Worm (Caenorhabditis elegans) whole organism, mixed stage, embryonic: ENCODE data around the gene Y39E4A.1.
A peak's percentile ranks its signal among the peaks of the same experiment; 100 is the strongest.

Source experiments
- bed-3 ChIP-seq: fragments of 200-800 bp; sonication (Bioruptor generic); optimal IDR thresholded peaks from 3 replicates; lab custom pipeline; 2018; ENCODE audit warnings: mild to moderate bottlenecking, missing genetic modification characterization, moderate library complexity, missing compliant biosample characterization
- blmp-1 ChIP-seq: fragments of 150-350 bp; optimal IDR thresholded peaks from 2 replicates; lab custom pipeline; 2014; ENCODE audit warnings: missing biosample characterization, missing genetic modification characterization
- ceh-39 ChIP-seq: fragments of 150-350 bp; optimal IDR thresholded peaks from 2 replicates; lab custom pipeline; 2014; ENCODE audit warnings: missing biosample characterization, missing genetic modification characterization
- ceh-43 ChIP-seq: fragments of 200-800 bp; sonication (Bioruptor generic); optimal IDR thresholded peaks from 2 replicates; lab custom pipeline; 2018; ENCODE audit warnings: mild to moderate bottlenecking, missing genetic modification characterization, moderate library complexity, missing compliant biosample characterization
- ceh-83 ChIP-seq: fragments of 200-800 bp; sonication (Bioruptor generic); optimal IDR thresholded peaks from 2 replicates; lab custom pipeline; 2018; ENCODE audit warnings: mild to moderate bottlenecking, missing genetic modification characterization, missing compliant biosample characterization
- ces-1 ChIP-seq: fragments of 150-350 bp; optimal IDR thresholded peaks from 2 replicates; lab custom pipeline; 2014; ENCODE audit warnings: missing biosample characterization, missing genetic modification reagents, missing genetic modification characterization
- drap-1 ChIP-seq: fragments of 200-800 bp; sonication (Bioruptor generic); optimal IDR thresholded peaks from 3 replicates; lab custom pipeline; 2018; ENCODE audit warnings: mild to moderate bottlenecking, missing genetic modification characterization, missing compliant biosample characterization
- elt-1 ChIP-seq: sonication (generic microtip); optimal IDR thresholded peaks from 2 replicates; lab custom pipeline; 2017; ENCODE audit warnings: missing genetic modification characterization, mild to moderate bottlenecking, missing compliant biosample characterization, antibody characterized with exemption, moderate library complexity, borderline replicate concordance; ENCODE audit not compliant: insufficient read depth
- elt-3 ChIP-seq: fragments of 150-350 bp; optimal IDR thresholded peaks from 2 replicates; lab custom pipeline; 2014; ENCODE audit warnings: missing biosample characterization, missing genetic modification characterization
- flh-1 ChIP-seq: fragments of 200-800 bp; sonication (Bioruptor generic); optimal IDR thresholded peaks from 2 replicates; lab custom pipeline; 2018; ENCODE audit warnings: mild to moderate bottlenecking, missing genetic modification characterization, moderate library complexity, missing compliant biosample characterization
- ham-2 ChIP-seq: fragments of 200-800 bp; sonication (Bioruptor generic); optimal IDR thresholded peaks from 2 replicates; lab custom pipeline; 2018; ENCODE audit warnings: mild to moderate bottlenecking, missing genetic modification characterization, missing compliant biosample characterization
- hlh-1 ChIP-seq: fragments of 150-350 bp; optimal IDR thresholded peaks from 2 replicates; lab custom pipeline; 2014; ENCODE audit warnings: missing biosample characterization, missing genetic modification reagents, missing genetic modification characterization
- lin-13 ChIP-seq: fragments of 150-350 bp; optimal IDR thresholded peaks from 2 replicates; lab custom pipeline; 2014; ENCODE audit warnings: missing biosample characterization, missing genetic modification characterization
- lin-32 ChIP-seq: fragments of 200-800 bp; sonication (Bioruptor generic); optimal IDR thresholded peaks from 2 replicates; lab custom pipeline; 2018; ENCODE audit warnings: mild to moderate bottlenecking, missing genetic modification characterization, missing compliant biosample characterization
- lsy-2 ChIP-seq: fragments of 150-350 bp; optimal IDR thresholded peaks from 2 replicates; lab custom pipeline; 2014; ENCODE audit warnings: missing biosample characterization, missing genetic modification characterization
- mep-1 ChIP-seq: fragments of 150-350 bp; optimal IDR thresholded peaks from 2 replicates; lab custom pipeline; 2017; ENCODE audit warnings: missing biosample characterization, missing genetic modification reagents, missing genetic modification characterization, inconsistent platforms
- mls-2 ChIP-seq: sonication (generic microtip); optimal IDR thresholded peaks from 2 replicates; lab custom pipeline; 2016; ENCODE audit warnings: mild to moderate bottlenecking, missing genetic modification characterization, moderate library complexity, missing compliant biosample characterization
- nhr-12 ChIP-seq: fragments of 150-350 bp; optimal IDR thresholded peaks from 2 replicates; lab custom pipeline; 2014; ENCODE audit warnings: missing biosample characterization, missing genetic modification characterization
- nhr-237 ChIP-seq: fragments of 150-350 bp; optimal IDR thresholded peaks from 2 replicates; lab custom pipeline; 2014; ENCODE audit warnings: missing biosample characterization, missing genetic modification characterization
- nhr-28 ChIP-seq: fragments of 150-350 bp; optimal IDR thresholded peaks from 2 replicates; lab custom pipeline; 2014; ENCODE audit warnings: missing biosample characterization, missing genetic modification characterization
- nhr-76 ChIP-seq: sonication (generic microtip); optimal IDR thresholded peaks from 2 replicates; lab custom pipeline; 2017; ENCODE audit warnings: missing biosample characterization, missing genetic modification characterization
- pha-4 ChIP-seq: fragments of 150-350 bp; optimal IDR thresholded peaks from 2 replicates; lab custom pipeline; 2018; ENCODE audit warnings: missing biosample characterization, missing genetic modification reagents, missing genetic modification characterization
- sem-2 ChIP-seq: fragments of 200-800 bp; sonication (Bioruptor generic); optimal IDR thresholded peaks from 2 replicates; lab custom pipeline; 2018; ENCODE audit warnings: mild to moderate bottlenecking, missing genetic modification characterization, missing compliant biosample characterization
- snpc-4 ChIP-seq: fragments of 150-350 bp; optimal IDR thresholded peaks from 2 replicates; lab custom pipeline; 2014; ENCODE audit warnings: missing biosample characterization, missing genetic modification characterization
- sptf-1 ChIP-seq: sonication (generic microtip); optimal IDR thresholded peaks from 2 replicates; lab custom pipeline; 2017; ENCODE audit warnings: mild to moderate bottlenecking, missing genetic modification characterization, moderate library complexity, missing compliant biosample characterization
- tbx-8 ChIP-seq: fragments of 200-800 bp; sonication (Bioruptor generic); optimal IDR thresholded peaks from 2 replicates; lab custom pipeline; 2018; ENCODE audit warnings: mild to moderate bottlenecking, missing genetic modification characterization, moderate library complexity, missing compliant biosample characterization
- unc-120 ChIP-seq: sonication (generic microtip); optimal IDR thresholded peaks from 2 replicates; lab custom pipeline; 2017; ENCODE audit warnings: missing genetic modification characterization, missing compliant biosample characterization; ENCODE audit not compliant: poor library complexity, severe bottlenecking
- unc-39 ChIP-seq: fragments of 150-350 bp; optimal IDR thresholded peaks from 2 replicates; lab custom pipeline; 2014; ENCODE audit warnings: missing biosample characterization, missing genetic modification characterization

Y39E4A.1 gene

DNA sequence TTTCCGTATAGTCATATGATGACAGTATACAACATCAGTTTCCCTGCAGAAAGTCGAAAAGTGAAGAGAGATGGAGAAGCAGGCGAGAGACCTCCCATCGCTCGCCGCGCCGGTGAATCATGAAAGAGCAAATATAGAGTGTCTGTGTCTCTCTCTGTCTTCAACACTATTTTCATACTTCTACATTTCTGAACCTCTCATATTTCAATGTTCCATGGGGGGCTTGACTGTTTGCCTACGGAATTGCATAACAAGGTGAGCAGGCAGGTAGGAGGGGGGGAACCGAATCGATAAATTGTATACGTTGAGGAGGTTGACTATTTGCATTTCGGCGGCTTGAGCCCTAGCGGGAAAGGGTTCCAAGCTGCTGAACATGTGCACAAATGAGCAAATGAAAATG, 31.3 kb upstream of the Y39E4A.1 start:
- no peak for TF ChIP-seq flh-1 (GFP tag; lab: Kevin White, UChicago)
- no peak for TF ChIP-seq ceh-39 (tag; lab: Kevin White, UChicago)
- TF ChIP-seq pha-4 (tag; lab: Kevin White, UChicago) = peak; percentile 73
- no peak for TF ChIP-seq nhr-237 (tag; lab: Kevin White, UChicago)
- no peak for TF ChIP-seq blmp-1 (tag; lab: Kevin White, UChicago)
- no peak for TF ChIP-seq lsy-2

DNA sequence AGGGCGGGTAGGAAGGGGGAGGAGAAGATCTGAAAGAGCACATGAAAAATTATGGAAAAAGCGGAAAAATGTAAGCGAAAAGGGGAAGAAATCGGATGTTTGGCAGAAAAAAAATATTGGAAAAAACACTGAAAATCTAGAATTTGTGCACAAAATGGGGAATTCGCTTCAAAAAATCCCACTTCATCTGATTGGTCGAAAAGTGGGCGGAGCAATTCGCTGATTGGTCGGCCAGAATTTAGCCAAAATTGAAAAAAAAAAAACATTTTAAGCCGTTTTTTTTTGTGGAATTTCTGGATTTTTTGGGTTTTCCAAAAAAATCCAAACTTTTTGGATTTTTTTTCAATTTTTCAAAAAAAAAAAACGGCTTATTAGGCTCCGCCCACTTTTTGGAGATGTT, 30.4 kb upstream of the Y39E4A.1 start:
- TF ChIP-seq mep-1 (tag; lab: Kevin White, UChicago) = no peak
- no peak for TF ChIP-seq sem-2 (GFP tag; lab: Kevin White, UChicago)
- TF ChIP-seq unc-39 = no peak
- TF ChIP-seq bed-3 = no peak
- no peak for TF ChIP-seq nhr-12 (tag; lab: Kevin White, UChicago)
- TF ChIP-seq tbx-8 = no peak
- TF ChIP-seq nhr-237 (tag; lab: Kevin White, UChicago) = no peak
- TF ChIP-seq ceh-39 (tag; lab: Kevin White, UChicago) = no peak

DNA sequence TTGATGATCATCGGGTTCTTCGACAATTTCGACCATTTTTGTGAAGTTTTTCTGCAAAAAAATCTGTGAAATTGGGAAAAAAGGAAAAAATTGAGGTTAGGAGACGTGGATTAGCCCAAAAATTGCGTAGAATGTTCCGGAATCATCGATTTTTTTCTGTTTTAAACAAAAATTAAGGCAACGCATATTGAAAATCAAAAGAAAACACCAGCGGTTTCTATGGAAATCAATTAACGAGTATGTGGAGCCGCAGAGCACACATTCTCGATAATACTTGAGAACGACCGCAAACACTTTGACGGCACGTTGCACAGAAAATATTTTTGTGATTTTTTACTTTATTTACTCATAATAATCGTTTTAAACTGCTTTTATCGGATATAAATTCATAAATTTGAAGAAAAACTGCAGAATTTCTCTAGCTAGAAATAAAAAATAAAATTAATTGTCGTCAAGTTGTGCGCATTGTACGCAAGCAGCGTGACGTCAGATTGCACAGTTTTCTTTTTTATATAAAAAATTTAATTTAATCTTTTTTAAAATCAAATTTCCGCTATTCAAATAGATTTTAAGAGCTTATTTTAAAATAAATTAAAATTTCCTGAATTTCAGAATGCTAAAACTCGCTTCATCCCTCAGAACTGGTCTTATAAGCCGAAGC, 25.1 kb upstream of the Y39E4A.1 start, which contains the start of the genes npp-25 and mrps-10:
TSS of gene npp-25 (minus strand) at position 51 of the 661 bp plus-strand sequence.
TSS of gene mrps-10 (plus strand) at position 611 of the 661 bp plus-strand sequence.
- TF ChIP-seq mep-1 (tag; lab: Kevin White, UChicago) (no peak), ces-1 (GFP tag; lab: Kevin White, UChicago) (peak; percentile 56), nhr-76 (tag; lab: Kevin White, UChicago) (no peak), lsy-2 (peak; percentile 32), drap-1 (no peak), lin-32 (no peak), hlh-1 (tag; lab: Kevin White, UChicago) (no peak)

DNA sequence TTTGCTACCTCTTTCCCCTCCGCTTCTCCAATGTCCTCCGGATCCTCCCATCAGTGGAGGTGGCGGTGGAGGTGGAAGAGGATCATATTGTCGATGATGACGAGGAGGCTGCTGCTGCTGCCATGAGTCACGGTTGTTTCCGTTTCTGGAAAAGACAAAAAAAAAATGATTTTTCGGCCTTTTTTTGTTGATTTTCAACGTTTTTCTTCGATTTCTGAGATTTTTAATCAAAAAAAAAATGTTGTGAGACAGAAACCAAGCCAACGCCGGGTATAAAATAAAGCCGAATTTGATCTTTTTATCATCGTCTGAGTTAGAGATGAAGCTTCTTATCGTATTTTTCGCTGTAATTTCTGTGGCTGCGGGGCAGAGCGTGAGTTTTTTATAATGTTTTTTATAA, 21.6 kb upstream of the Y39E4A.1 start, which contains the start of gene Y37D8A.19:
TSS of gene Y37D8A.19 (plus strand) at position 301 of the 400 bp plus-strand sequence.
- TF ChIP-seq ceh-43 (GFP tag; lab: Kevin White, UChicago) = no peak
- no peak for TF ChIP-seq flh-1 (GFP tag; lab: Kevin White, UChicago)
- TF ChIP-seq ceh-39 (tag; lab: Kevin White, UChicago) = no peak
- TF ChIP-seq mep-1 (tag; lab: Kevin White, UChicago) = no peak
- no peak for TF ChIP-seq sptf-1 (tag; lab: Kevin White, UChicago)
- TF ChIP-seq mls-2 (tag; lab: Kevin White, UChicago) = no peak
- TF ChIP-seq ceh-83 (GFP tag; lab: Kevin White, UChicago) = no peak
- TF ChIP-seq elt-1 (tag; lab: Kevin White, UChicago) = no peak
- TF ChIP-seq unc-120 (tag; lab: Kevin White, UChicago) = no peak
- TF ChIP-seq tbx-8 = no peak
- TF ChIP-seq nhr-28 (tag; lab: Kevin White, UChicago) = no peak
- TF ChIP-seq lin-13 (tag; lab: Kevin White, UChicago) = no peak
- TF ChIP-seq ham-2 (GFP tag; lab: Kevin White, UChicago) = no peak
- no peak for TF ChIP-seq nhr-12 (tag; lab: Kevin White, UChicago)
- no peak for TF ChIP-seq elt-3 (tag; lab: Kevin White, UChicago)
- TF ChIP-seq unc-39 = no peak
- TF ChIP-seq pha-4 (tag; lab: Kevin White, UChicago) = no peak
- no peak for TF ChIP-seq blmp-1 (tag; lab: Kevin White, UChicago)
- no peak for TF ChIP-seq drap-1
- no peak for TF ChIP-seq lsy-2
- TF ChIP-seq, all 35 proteins: peak for 0

DNA sequence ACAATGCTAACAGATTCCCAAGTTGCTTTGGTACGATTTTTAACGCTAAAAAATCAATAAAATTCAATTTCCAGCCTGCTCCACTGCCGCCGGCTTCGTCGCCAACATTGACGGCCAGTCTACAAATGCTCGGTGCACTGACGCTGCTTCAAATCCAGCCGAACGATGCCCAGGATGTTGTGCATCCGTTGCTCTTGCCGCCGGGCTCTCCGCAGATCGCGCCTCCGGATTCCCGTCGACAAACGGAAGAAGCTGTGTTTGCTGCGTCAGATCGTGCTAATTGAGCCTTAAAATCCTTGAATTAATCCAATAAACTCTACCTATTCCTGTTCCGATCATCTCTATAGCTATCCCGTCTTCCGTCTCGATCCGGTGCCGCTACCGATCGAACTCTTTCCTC, 20.1 kb upstream of the Y39E4A.1 start:
- TF ChIP-seq snpc-4 (tag; lab: Kevin White, UChicago) (no peak), blmp-1 (tag; lab: Kevin White, UChicago) (no peak)
